Fruit fly (Drosophila melanogaster) Kc167 (cell line): ENCODE measurements around the gene Edc3.

Source experiments
- Myc ChIP-seq: fragments of >200 bp; optimal IDR thresholded peaks from 2 replicates; lab custom pipeline; 2017; ENCODE audit warnings: missing external identifiers
- Sin3A ChIP-seq: fragments of >200 bp; optimal IDR thresholded peaks from 2 replicates; lab custom pipeline; 2018; ENCODE audit warnings: missing external identifiers
- h ChIP-seq: fragments of >200 bp; optimal IDR thresholded peaks from 3 replicates; lab custom pipeline; 2018; ENCODE audit warnings: missing external identifiers
- ttk ChIP-seq: sonication (Bioruptor generic); optimal IDR thresholded peaks from 2 replicates; lab custom pipeline; 2017; ENCODE audit warnings: missing external identifiers

DNA sequence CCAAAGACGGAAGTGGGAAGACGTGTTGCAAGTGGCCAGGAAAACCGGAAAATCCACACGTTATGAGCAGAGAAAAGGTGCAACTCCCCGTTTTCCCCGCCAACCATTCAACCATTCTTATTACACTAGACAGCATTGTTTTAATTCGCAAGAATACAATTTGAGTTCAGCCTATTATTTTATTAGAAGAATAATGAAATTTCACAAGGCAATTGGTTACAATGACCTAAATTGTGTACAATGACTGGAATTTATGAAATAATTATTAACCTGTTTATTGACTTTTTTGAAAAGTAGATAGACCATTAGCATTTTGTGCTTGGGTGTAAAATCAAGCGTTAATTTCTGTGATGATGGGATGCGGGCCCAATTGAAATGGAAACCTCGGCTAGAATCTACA, 25.1 kb downstream of the Edc3 start:
- no peak for TF ChIP-seq Sin3A
- no peak for TF ChIP-seq ttk
- no peak for TF ChIP-seq Myc (lab: Kevin White, UChicago)
- TF ChIP-seq h (lab: Kevin White, UChicago), result no peak
